Fruit fly (Drosophila melanogaster): ENCODE results near the gene Zip89B.

Gene Zip89B

DNA sequence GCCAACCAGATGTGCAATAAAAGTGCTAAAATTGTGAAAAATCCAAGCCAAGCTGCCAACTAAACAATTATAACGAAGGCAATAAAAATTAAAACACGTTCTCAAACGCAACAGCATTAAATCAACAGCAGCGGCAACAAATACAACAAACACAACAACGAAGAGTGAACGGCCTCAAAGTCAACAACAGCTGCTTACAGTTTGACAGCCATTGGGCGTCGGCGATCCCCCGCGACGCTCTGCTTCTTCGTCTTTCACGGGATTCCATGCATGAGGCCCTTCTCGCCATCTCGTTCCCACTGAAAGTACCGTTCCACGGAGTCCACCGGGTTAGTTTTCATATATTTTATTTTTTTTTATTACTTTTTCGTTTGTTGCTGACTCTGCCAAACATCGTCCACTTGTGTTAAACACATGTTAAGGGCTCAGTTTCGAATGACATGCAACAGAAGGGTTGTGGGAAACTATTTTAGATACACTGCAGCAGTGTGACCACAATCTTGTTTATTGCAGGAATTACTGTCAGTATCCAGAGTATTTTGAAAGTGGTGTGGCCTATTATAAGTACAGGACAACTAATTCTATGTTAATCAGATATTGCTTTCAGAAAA, 23.4 kb upstream of the Zip89B start:
- TF ChIP-seq dsx (GFP tag; optimal IDR thresholded peaks at IDR 0.05; ENCODE audit: poor library complexity, severe bottlenecking) = no peak
- 0 out of 3 replicates have a peak, but pooled peaks have one; percentile 16 for TF ChIP-seq eg (GFP tag; IDR thresholded peaks at IDR 0.05)
- no peak for TF ChIP-seq CG15336 (GFP tag; IDR thresholded peaks at IDR 0.05)
- peak; percentile 53 for TF ChIP-seq Eip78C (GFP tag)
- TF ChIP-seq lz (GFP tag; optimal IDR thresholded peaks at IDR 0.05) = no peak
- peak; percentile 14 for TF ChIP-seq vri (GFP tag; optimal IDR thresholded peaks at IDR 0.05)
- peak in 1 of 2 experiments; percentile 3 for TF ChIP-seq ss (GFP tag; optimal IDR thresholded peaks at IDR 0.05)
- peak; percentile 29 for TF ChIP-seq net (GFP tag; optimal IDR thresholded peaks at IDR 0.05)
- peak; percentile 49; the same call in 1 of the 3 replicates for TF ChIP-seq CG6163 (GFP tag; IDR thresholded peaks at IDR 0.05)
- TF ChIP-seq CG8632 (GFP tag; optimal IDR thresholded peaks at IDR 0.05) = no peak
- peak; percentile 89 for TF ChIP-seq fkh (GFP tag; optimal IDR thresholded peaks at IDR 0.05)
- peak; percentile 52 for TF ChIP-seq CG1621 (tag; optimal IDR thresholded peaks at IDR 0.05)
- no peak for TF ChIP-seq CG4318 (GFP tag; optimal IDR thresholded peaks at IDR 0.05)
- peak; percentile 66 for TF ChIP-seq svp (GFP tag)
- TF ChIP-seq Met (GFP tag; optimal IDR thresholded peaks at IDR 0.05) = no peak
- TF ChIP-seq CG34406 (GFP tag; optimal IDR thresholded peaks at IDR 0.05) = peak; percentile 15
- TF ChIP-seq CG11294 (GFP tag; IDR thresholded peaks at IDR 0.05) = no peak
- no peak for TF ChIP-seq CG3032 (tag; optimal IDR thresholded peaks at IDR 0.05)
- TF ChIP-seq CG6792 (GFP tag; optimal IDR thresholded peaks at IDR 0.05) = no peak
- TF ChIP-seq CG3919 (GFP tag; optimal IDR thresholded peaks at IDR 0.05) = no peak

DNA sequence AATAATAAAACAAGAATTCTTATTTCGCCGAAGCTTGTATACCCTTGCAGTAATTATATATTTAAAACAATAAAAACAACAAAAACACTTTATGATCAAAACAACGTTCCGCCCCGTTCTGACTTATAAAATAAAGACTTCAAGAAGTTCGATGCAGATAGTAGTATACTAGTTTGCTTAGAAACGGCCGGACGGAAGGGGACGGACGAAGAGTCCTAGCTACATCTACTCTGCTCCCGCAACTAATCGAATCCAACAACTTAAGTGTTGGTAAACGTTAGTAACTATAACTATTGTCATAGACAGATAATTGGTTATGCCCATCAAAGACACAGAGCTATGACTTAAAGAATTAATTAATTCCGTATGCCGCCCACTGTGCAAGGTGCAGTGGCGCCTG, 21.1 kb upstream of the Zip89B start:
- TF ChIP-seq Eip93F (GFP tag; optimal IDR thresholded peaks at IDR 0.05) (no peak), Hr4 (GFP tag; optimal IDR thresholded peaks at IDR 0.05) (peak; percentile 14), CG32006 (GFP tag; optimal IDR thresholded peaks at IDR 0.05) (peak; percentile 55)

dm6 chr3R:16284901-16285300, 20.7 kb upstream of the Zip89B start:
- TF ChIP-seq esn (GFP tag; optimal IDR thresholded peaks at IDR 0.05) = no peak
- peak; percentile 41 for TF ChIP-seq vri (GFP tag; optimal IDR thresholded peaks at IDR 0.05)
- no peak for TF ChIP-seq net (GFP tag; optimal IDR thresholded peaks at IDR 0.05)
- no peak for TF ChIP-seq Sox14 (GFP tag; optimal IDR thresholded peaks at IDR 0.05)
- peak; percentile 99 for TF ChIP-seq svp (GFP tag)
- TF ChIP-seq Ets96B (tag; optimal IDR thresholded peaks at IDR 0.05) = no peak
- TF ChIP-seq CG3032 (tag; optimal IDR thresholded peaks at IDR 0.05) = no peak
- no peak for TF ChIP-seq CG8632 (GFP tag; optimal IDR thresholded peaks at IDR 0.05)
- 0 out of 3 replicates have a peak, but pooled peaks have one; percentile 10 for TF ChIP-seq eg (GFP tag; IDR thresholded peaks at IDR 0.05)
- no peak for TF ChIP-seq Met (GFP tag; optimal IDR thresholded peaks at IDR 0.05)
- TF ChIP-seq topi (GFP tag; optimal IDR thresholded peaks at IDR 0.05) = no peak
- peak; percentile 26 for TF ChIP-seq Eip78C (GFP tag)
- no peak for TF ChIP-seq CG8319 (GFP tag; optimal IDR thresholded peaks at IDR 0.05)
- TF ChIP-seq spab (GFP tag; optimal IDR thresholded peaks at IDR 0.05) = no peak
- no peak for TF ChIP-seq Hr4 (GFP tag; optimal IDR thresholded peaks at IDR 0.05)
- TF ChIP-seq Sox15 (GFP tag; optimal IDR thresholded peaks at IDR 0.05) = no peak
- TF ChIP-seq CG6276 (GFP tag; optimal IDR thresholded peaks at IDR 0.05) = no peak
- no peak for TF ChIP-seq Eip75B (GFP tag; optimal IDR thresholded peaks at IDR 0.05)

- TF ChIP-seq ss (GFP tag; optimal IDR thresholded peaks at IDR 0.05) (no peak), salr (GFP tag; optimal IDR thresholded peaks at IDR 0.05) (no peak), pdm3 (GFP tag; optimal IDR thresholded peaks at IDR 0.05) (no peak), Lpt (GFP tag; optimal IDR thresholded peaks at IDR 0.05) (no peak), CG8632 (GFP tag; optimal IDR thresholded peaks at IDR 0.05) (no peak), Hr4 (GFP tag; optimal IDR thresholded peaks at IDR 0.05) (peak; percentile 14), Eip78C (GFP tag) (peak; percentile 48), fkh (GFP tag; optimal IDR thresholded peaks at IDR 0.05) (peak; percentile 79), Sox15 (GFP tag; optimal IDR thresholded peaks at IDR 0.05) (no peak), CG16779 (tag; optimal IDR thresholded peaks at IDR 0.05) (no peak), vri (GFP tag; optimal IDR thresholded peaks at IDR 0.05) (peak; percentile 84), CG4318 (GFP tag; optimal IDR thresholded peaks at IDR 0.05) (no peak), Hr39 (GFP tag; optimal IDR thresholded peaks at IDR 0.05) (no peak), Smox (GFP tag; optimal IDR thresholded peaks at IDR 0.05) (no peak)
These were observed 19.9 kb upstream of the Zip89B start for dm6 chr3R:16285612-16286188.
